Worm (Caenorhabditis elegans) whole organism, L4/young adult: Measurements from ENCODE around the gene F25G6.8.
"Not testable (repeated sequence)": the region's sequence is repeated elsewhere in the genome, so short reads cannot be mapped to it uniquely, and the experiment has no call there.

ENCODE experiments used
- W03F9.2 ChIP-seq: fragments of 150-350 bp; optimal IDR thresholded peaks from 2 replicates; lab custom pipeline; 2014; ENCODE audit warnings: missing biosample characterization, missing genetic modification characterization
- dao-5 ChIP-seq: sonication (generic microtip); optimal IDR thresholded peaks from 2 replicates; lab custom pipeline; 2016; ENCODE audit warnings: missing genotype, missing genetic modification characterization, moderate library complexity, missing compliant biosample characterization
- him-1 ChIP-seq: sonication (generic microtip); optimal IDR thresholded peaks from 2 replicates; lab custom pipeline; 2016; ENCODE audit warnings: missing genotype, missing genetic modification reagents, missing genetic modification characterization, missing compliant biosample characterization

DNA sequence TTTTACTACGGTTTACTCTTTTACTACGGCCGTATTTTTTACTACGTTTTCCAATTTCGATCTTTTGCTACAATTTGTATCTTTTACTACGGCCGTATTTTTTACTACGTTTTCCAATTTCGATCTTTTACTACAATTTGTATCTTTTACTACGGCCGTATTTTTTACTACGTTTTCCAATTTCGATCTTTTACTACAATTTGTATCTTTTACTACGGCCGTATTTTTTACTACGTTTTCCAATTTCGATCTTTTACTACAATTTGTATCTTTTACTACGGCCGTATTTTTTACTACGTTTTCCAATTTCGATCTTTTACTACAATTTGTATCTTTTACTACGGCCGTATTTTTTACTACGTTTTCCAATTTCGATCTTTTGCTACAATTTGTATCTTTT is 9.8 kb upstream of the F25G6.8 start, which contains the start of gene F25G6.1:
- TF ChIP-seq him-1; W03F9.2; dao-5 (tag; lab: Kevin White, UChicago): not testable (repeated sequence)
